Worm (Caenorhabditis elegans): ENCODE data around the gene vha-8.

Gene vha-8

ce11 chrIV:6802132-6802531, 11.3 kb downstream of the vha-8 start, which contains the start of the genes cest-4 and C17H12.11:
cest-4 (minus strand) TSS chrIV:6802337.
C17H12.11 (plus strand) TSS chrIV:6802387.
- TF ChIP-seq nhr-11 (tag; optimal IDR thresholded peaks at IDR 0.05) (no peak), C08G9.2 (tag; optimal IDR thresholded peaks at IDR 0.05) (no peak), ceh-18 (tag; optimal IDR thresholded peaks at IDR 0.05) (no peak), ceh-6 (GFP tag; optimal IDR thresholded peaks at IDR 0.05) (no peak), pax-1 (tag; optimal IDR thresholded peaks at IDR 0.05) (no peak), C38D4.7 (GFP tag; optimal IDR thresholded peaks at IDR 0.05) (no peak), sox-2 (GFP tag; IDR thresholded peaks at IDR 0.05) (no peak), ceh-2 (tag; optimal IDR thresholded peaks at IDR 0.05) (no peak), dve-1 (tag; optimal IDR thresholded peaks at IDR 0.05) (no peak), elt-2 (tag; optimal IDR thresholded peaks at IDR 0.05) (no peak), odd-2 (tag; optimal IDR thresholded peaks at IDR 0.05) (no peak), che-1 (tag; optimal IDR thresholded peaks at IDR 0.05) (no peak)

- TF ChIP-seq ama-1 (optimal IDR thresholded peaks at IDR 0.05), result no peak
- TF ChIP-seq hlh-8 (tag; optimal IDR thresholded peaks at IDR 0.05), result no peak
- TF ChIP-seq elt-2 (tag; optimal IDR thresholded peaks at IDR 0.05), result no peak
- TF ChIP-seq ceh-30 (tag; optimal IDR thresholded peaks at IDR 0.05), result no peak
- no peak for TF ChIP-seq ttx-3 (tag; optimal IDR thresholded peaks at IDR 0.05)
- no peak for TF ChIP-seq Y22D7AL.16 (tag; optimal IDR thresholded peaks at IDR 0.05)
- TF ChIP-seq pros-1 (tag; optimal IDR thresholded peaks at IDR 0.05), result no peak
- TF ChIP-seq ceh-45 (GFP tag; IDR thresholded peaks at IDR 0.05), result no peak
- TF ChIP-seq pag-3 (tag; optimal IDR thresholded peaks at IDR 0.05; ENCODE audit: borderline replicate concordance), result no peak
- no peak for TF ChIP-seq ceh-9 (tag; optimal IDR thresholded peaks at IDR 0.05)
- TF ChIP-seq syd-9 (tag; optimal IDR thresholded peaks at IDR 0.05), result no peak
- TF ChIP-seq ahr-1 (tag; optimal IDR thresholded peaks at IDR 0.05), result no peak
- no peak for TF ChIP-seq pha-2 (tag; optimal IDR thresholded peaks at IDR 0.05)
- no peak for TF ChIP-seq sox-2 (GFP tag; IDR thresholded peaks at IDR 0.05)
- no peak for TF ChIP-seq pqm-1 (tag; optimal IDR thresholded peaks at IDR 0.05)
- TF ChIP-seq dmd-4 (tag; optimal IDR thresholded peaks at IDR 0.05; ENCODE audit: borderline replicate concordance), result no peak
- TF ChIP-seq fax-1 (tag; optimal IDR thresholded peaks at IDR 0.05), result no peak
- TF ChIP-seq F13H6.1 (tag; optimal IDR thresholded peaks at IDR 0.05), result no peak
- TF ChIP-seq pax-1 (tag; optimal IDR thresholded peaks at IDR 0.05), result no peak
- no peak for TF ChIP-seq hlh-15 (tag; optimal IDR thresholded peaks at IDR 0.05)
These were observed 12.4 kb downstream of the vha-8 start for ce11 chrIV:6803294-6803693.

ce11 chrIV:6803805-6804344, 13.0 kb downstream of the vha-8 start:
- TF ChIP-seq tbx-7 (tag; optimal IDR thresholded peaks at IDR 0.05) (no peak), rnt-1 (tag; optimal IDR thresholded peaks at IDR 0.05) (peak; percentile 0)

DNA sequence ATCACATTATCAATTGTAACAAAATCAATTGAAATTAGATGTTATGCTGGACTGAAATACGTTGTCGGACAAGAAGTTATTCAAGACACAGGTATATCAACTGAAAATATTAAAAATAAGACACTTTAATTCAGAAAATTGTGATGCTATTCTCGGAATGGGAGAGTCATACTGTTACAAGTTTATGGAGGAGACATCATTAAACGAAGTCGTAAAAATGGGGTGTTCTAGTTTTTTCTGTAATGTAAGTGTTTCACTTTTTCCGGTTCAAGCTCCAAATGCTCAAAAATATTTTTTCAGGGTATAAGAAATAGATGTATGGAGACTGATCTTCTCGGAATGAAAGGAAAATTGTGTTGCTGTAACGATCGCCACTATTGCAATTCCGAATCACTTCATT, 13.9 kb downstream of the vha-8 start, which contains the start of gene C17H12.37:
Gene C17H12.37 (plus strand): TSS at position 301 of the 400 bp plus-strand sequence.
- TF ChIP-seq pag-3 (tag; optimal IDR thresholded peaks at IDR 0.05; ENCODE audit: borderline replicate concordance) (no peak), ets-4 (tag; optimal IDR thresholded peaks at IDR 0.05) (no peak), hlh-15 (tag; optimal IDR thresholded peaks at IDR 0.05) (no peak), pha-4 (tag; optimal IDR thresholded peaks at IDR 0.05) (no peak), ceh-30 (tag; optimal IDR thresholded peaks at IDR 0.05) (no peak), dmd-4 (tag; optimal IDR thresholded peaks at IDR 0.05; ENCODE audit: borderline replicate concordance) (no peak), unc-55 (GFP tag; optimal IDR thresholded peaks at IDR 0.05) (no peak), K09A11.1 (tag; optimal IDR thresholded peaks at IDR 0.05; ENCODE audit: insufficient read depth) (no peak), gmeb-2 (tag; optimal IDR thresholded peaks at IDR 0.05) (no peak), unc-42 (tag; optimal IDR thresholded peaks at IDR 0.05) (no peak), hlh-6 (tag; optimal IDR thresholded peaks at IDR 0.05) (no peak), ahr-1 (tag; optimal IDR thresholded peaks at IDR 0.05) (no peak), sdc-2 (tag; optimal IDR thresholded peaks at IDR 0.05) (no peak), syd-9 (tag; optimal IDR thresholded peaks at IDR 0.05) (no peak)
